Worm (Caenorhabditis elegans) whole organism, L2 larva: ENCODE results near the gene ptr-1.

Experiments used
- ama-1 ChIP-seq: fragments of 150-350 bp; optimal IDR thresholded peaks from 2 replicates; lab custom pipeline; 2018; ENCODE audit warnings: inconsistent platforms
- blmp-1 ChIP-seq: sonication (generic microtip); optimal IDR thresholded peaks from 2 replicates; lab custom pipeline; 2017; ENCODE audit warnings: missing genetic modification characterization, mild to moderate bottlenecking, missing compliant biosample characterization, antibody characterized with exemption, moderate library complexity; ENCODE audit not compliant: insufficient read depth
- ceh-82 ChIP-seq: fragments of 150-350 bp; optimal IDR thresholded peaks from 2 replicates; lab custom pipeline; 2014; ENCODE audit warnings: missing biosample characterization, missing genetic modification characterization
- dmd-4 ChIP-seq: sonication (generic microtip); optimal IDR thresholded peaks from 2 replicates; lab custom pipeline; 2017; ENCODE audit warnings: missing biosample characterization, missing genetic modification characterization
- elt-3 ChIP-seq: sonication (generic microtip); optimal IDR thresholded peaks from 2 replicates; lab custom pipeline; 2017; ENCODE audit warnings: missing biosample characterization, missing genetic modification characterization
- fos-1 ChIP-seq: fragments of 150-350 bp; optimal IDR thresholded peaks from 2 replicates; lab custom pipeline; 2014; ENCODE audit warnings: missing biosample characterization, missing genetic modification characterization
- lin-13 ChIP-seq: fragments of 150-350 bp; optimal IDR thresholded peaks from 2 replicates; lab custom pipeline; 2014; ENCODE audit warnings: missing biosample characterization, missing genetic modification reagents, missing genetic modification characterization
- lin-39 ChIP-seq: fragments of 150-350 bp; optimal IDR thresholded peaks from 2 replicates; lab custom pipeline; 2014; ENCODE audit warnings: missing biosample characterization, missing genetic modification reagents, missing genetic modification characterization
- lsy-2 ChIP-seq, 2 experiments: fragments of 150-350 bp in 1 of 2; sonication (generic microtip) in 1 of 2; optimal IDR thresholded peaks; 2 replicates each; lab custom pipeline; 2014 to 2017; ENCODE audit warnings: missing biosample characterization in 2 of 2, missing genetic modification characterization in 2 of 2
- mbf-1 ChIP-seq: sonication (generic microtip); optimal IDR thresholded peaks from 2 replicates; lab custom pipeline; 2017; ENCODE audit warnings: missing biosample characterization, missing genetic modification characterization
- nhr-25 ChIP-seq: fragments of 150-350 bp; sonication (generic microtip); optimal IDR thresholded peaks from 3 replicates; lab custom pipeline; 2014; ENCODE audit warnings: missing biosample characterization, missing genetic modification characterization
- snpc-4 ChIP-seq: fragments of 150-350 bp; optimal IDR thresholded peaks from 2 replicates; lab custom pipeline; 2014; ENCODE audit warnings: missing biosample characterization, missing genetic modification characterization
- ztf-4 ChIP-seq: fragments of 150-350 bp; optimal IDR thresholded peaks from 2 replicates; lab custom pipeline; 2014; ENCODE audit warnings: missing biosample characterization, missing genetic modification characterization

- TF ChIP-seq nhr-25 (no peak), lin-39 (tag; lab: Kevin White, UChicago) (no peak), lsy-2 (tag; optimal IDR thresholded peaks at IDR 0.05; lab: Kevin White, UChicago) (no peak), dmd-4 (tag; lab: Kevin White, UChicago) (no peak), blmp-1 (tag; lab: Kevin White, UChicago) (no peak), ceh-82 (no peak), ztf-4 (tag; lab: Kevin White, UChicago) (no peak), ama-1 (lab: Kevin White, UChicago) (no peak), fos-1 (tag; lab: Kevin White, UChicago) (no peak), lin-13 (no peak), elt-3 (tag; lab: Kevin White, UChicago) (no peak), mbf-1 (tag; lab: Kevin White, UChicago) (no peak), snpc-4 (tag; lab: Kevin White, UChicago) (no peak)
Measured at ce11 chrV:9218214-9218613, 36.7 kb upstream of the ptr-1 start.
